Worm (Caenorhabditis elegans) whole organism, L1 larva: Measurements from ENCODE around the gene emc-5.

Experiments used
- F16B12.6 ChIP-seq: fragments of 150-350 bp; optimal IDR thresholded peaks from 2 replicates; lab custom pipeline; 2014; ENCODE audit warnings: missing biosample characterization, missing genetic modification characterization
- alr-1 ChIP-seq: fragments of 200-800 bp; sonication (Bioruptor generic); optimal IDR thresholded peaks from 2 replicates; lab custom pipeline; 2018; ENCODE audit warnings: borderline replicate concordance, mild to moderate bottlenecking, missing genetic modification characterization, missing compliant biosample characterization
- blmp-1 ChIP-seq: fragments of 150-350 bp; optimal IDR thresholded peaks from 2 replicates; lab custom pipeline; 2014; ENCODE audit warnings: missing biosample characterization, missing genetic modification characterization
- ceh-8 ChIP-seq: fragments of 200-800 bp; sonication (Bioruptor generic); optimal IDR thresholded peaks from 2 replicates; lab custom pipeline; 2018; ENCODE audit warnings: mild to moderate bottlenecking, missing genetic modification characterization, moderate library complexity, missing compliant biosample characterization
- ceh-82 ChIP-seq, 3 experiments: fragments of 150-350 bp in 1 of 3; sonication (generic microtip) in 2 of 3; optimal IDR thresholded peaks; 2 replicates each; lab custom pipeline; 2014 to 2017; ENCODE audit warnings: missing biosample characterization in 3 of 3, missing genetic modification characterization in 3 of 3
- ceh-88 ChIP-seq: fragments of 200-800 bp; sonication (Bioruptor generic); IDR thresholded peaks from 2 replicates; pipeline ENCODE4 v1.3.6; 2022; ENCODE audit warnings: missing genetic modification characterization, missing compliant biosample characterization
- ceh-90 ChIP-seq: sonication (generic microtip); optimal IDR thresholded peaks from 2 replicates; lab custom pipeline; 2016; ENCODE audit warnings: missing genetic modification characterization, missing compliant biosample characterization
- dpl-1 ChIP-seq, 3 experiments: fragments of 150-350 bp in 2 of 3; sonication (generic microtip) in 1 of 3; optimal IDR thresholded peaks; 2 replicates each; lab custom pipeline; 2014 to 2017; ENCODE audit warnings: missing biosample characterization in 3 of 3, missing genetic modification characterization in 3 of 3, missing genetic modification reagents in 3 of 3
- dsc-1 ChIP-seq: sonication (generic microtip); optimal IDR thresholded peaks from 2 replicates; lab custom pipeline; 2016; ENCODE audit warnings: mild to moderate bottlenecking, missing genetic modification characterization, missing compliant biosample characterization
- efl-3 ChIP-seq: fragments of 200-800 bp; sonication (Bioruptor generic); optimal IDR thresholded peaks from 2 replicates; lab custom pipeline; 2018; ENCODE audit warnings: mild to moderate bottlenecking, missing genetic modification characterization, missing compliant biosample characterization
- egl-27 ChIP-seq, 2 experiments: fragments of 150-350 bp in 1 of 2; sonication (generic microtip); optimal IDR thresholded peaks; 3 replicates each; lab custom pipeline; 2017 to 2018; ENCODE audit warnings: missing biosample characterization in 2 of 2, missing genetic modification characterization in 2 of 2, missing genetic modification reagents in 2 of 2
- elt-2 ChIP-seq: sonication (generic microtip); optimal IDR thresholded peaks from 2 replicates; lab custom pipeline; 2016; ENCODE audit warnings: missing genetic modification characterization, mild to moderate bottlenecking, inconsistent platforms, missing compliant biosample characterization, missing genetic modification reagents
- elt-3 ChIP-seq, 6 experiments: fragments of 150-350 bp in 1 of 6; sonication (generic microtip); optimal IDR thresholded peaks; 2 replicates each; lab custom pipeline; 2017 to 2018; ENCODE audit warnings: missing biosample characterization in 6 of 6, missing genetic modification characterization in 6 of 6, inconsistent platforms in 1 of 6
- ets-5 ChIP-seq: fragments of 200-800 bp; sonication (Bioruptor generic); IDR thresholded peaks from 2 replicates; pipeline ENCODE4 v1.3.6; 2022; ENCODE audit warnings: missing genetic modification characterization, missing compliant biosample characterization
- fkh-4 ChIP-seq: sonication (generic microtip); optimal IDR thresholded peaks from 2 replicates; lab custom pipeline; 2016; ENCODE audit warnings: missing compliant biosample characterization, missing genetic modification characterization, borderline replicate concordance
- fkh-8 ChIP-seq: sonication (generic microtip); optimal IDR thresholded peaks from 2 replicates; lab custom pipeline; 2016; ENCODE audit warnings: mild to moderate bottlenecking, missing genetic modification characterization, missing compliant biosample characterization
- fos-1 ChIP-seq: fragments of 150-350 bp; optimal IDR thresholded peaks from 2 replicates; lab custom pipeline; 2014; ENCODE audit warnings: missing biosample characterization, missing genetic modification characterization
- grh-1 ChIP-seq: fragments of 200-800 bp; sonication (Bioruptor generic); IDR thresholded peaks from 2 replicates; pipeline ENCODE4 v1.3.6; 2022; ENCODE audit warnings: missing genetic modification reagents, missing genetic modification characterization, missing compliant biosample characterization
- hlh-4 ChIP-seq: sonication (generic microtip); optimal IDR thresholded peaks from 2 replicates; lab custom pipeline; 2016; ENCODE audit warnings: mild to moderate bottlenecking, missing genetic modification characterization, missing compliant biosample characterization
- hpl-2 ChIP-seq: fragments of 150-350 bp; optimal IDR thresholded peaks from 2 replicates; lab custom pipeline; 2014; ENCODE audit warnings: missing biosample characterization, missing genetic modification reagents, missing genetic modification characterization
- irx-1 ChIP-seq: sonication (generic microtip); optimal IDR thresholded peaks from 2 replicates; lab custom pipeline; 2016; ENCODE audit warnings: missing genetic modification characterization, missing compliant biosample characterization
- lin-15B ChIP-seq: fragments of 150-350 bp; sonication (generic microtip); optimal IDR thresholded peaks from 3 replicates; lab custom pipeline; 2014; ENCODE audit warnings: missing biosample characterization, missing genetic modification characterization
- lin-39 ChIP-seq: fragments of 150-350 bp; optimal IDR thresholded peaks from 2 replicates; lab custom pipeline; 2014; ENCODE audit warnings: missing biosample characterization, missing genetic modification reagents, missing genetic modification characterization
- lir-3 ChIP-seq: sonication (generic microtip); optimal IDR thresholded peaks from 2 replicates; lab custom pipeline; 2016; ENCODE audit warnings: mild to moderate bottlenecking, missing genetic modification characterization, moderate library complexity, missing compliant biosample characterization; ENCODE audit not compliant: poor library complexity
- lsy-2 ChIP-seq, 2 experiments: fragments of 150-350 bp; optimal IDR thresholded peaks; 2 replicates each; lab custom pipeline; 2014; ENCODE audit warnings: missing biosample characterization in 2 of 2, missing genetic modification characterization in 2 of 2
- mdl-1 ChIP-seq, 2 experiments: fragments of 150-350 bp; optimal IDR thresholded peaks; 2 replicates each; lab custom pipeline; 2014 to 2017; ENCODE audit warnings: missing biosample characterization in 2 of 2, missing genetic modification characterization in 2 of 2, inconsistent platforms in 1 of 2
- mef-2 ChIP-seq: fragments of 150-350 bp; optimal IDR thresholded peaks from 2 replicates; lab custom pipeline; 2014; ENCODE audit warnings: missing biosample characterization, missing genetic modification characterization
- mep-1 ChIP-seq: fragments of 150-350 bp; optimal IDR thresholded peaks from 2 replicates; lab custom pipeline; 2014; ENCODE audit warnings: missing biosample characterization, missing genetic modification characterization
- nhr-19 ChIP-seq: fragments of 200-800 bp; sonication (Bioruptor generic); conservative IDR thresholded peaks from 2 replicates; pipeline ENCODE4 v1.3.6; 2022; ENCODE audit warnings: missing genetic modification characterization, missing compliant biosample characterization
- nhr-28 ChIP-seq: fragments of 150-350 bp; optimal IDR thresholded peaks from 2 replicates; lab custom pipeline; 2014; ENCODE audit warnings: missing biosample characterization, missing genetic modification characterization
- nhr-47 ChIP-seq: sonication (generic microtip); optimal IDR thresholded peaks from 2 replicates; lab custom pipeline; 2016; ENCODE audit warnings: mild to moderate bottlenecking, missing genetic modification characterization, moderate library complexity, missing compliant biosample characterization
- nhr-84 ChIP-seq: sonication (generic microtip); optimal IDR thresholded peaks from 2 replicates; lab custom pipeline; 2017; ENCODE audit warnings: missing biosample characterization, missing genetic modification characterization
- nhr-85 ChIP-seq: sonication (generic microtip); peaks from one replicate; lab custom pipeline; 2016; ENCODE audit warnings: missing genetic modification characterization, inconsistent platforms, missing compliant biosample characterization
- pax-3 ChIP-seq: fragments of 200-800 bp; sonication (Bioruptor generic); optimal IDR thresholded peaks from 2 replicates; lab custom pipeline; 2018; ENCODE audit warnings: mild to moderate bottlenecking, missing genetic modification characterization, moderate library complexity, missing compliant biosample characterization
- snu-23 ChIP-seq: sonication (generic microtip); optimal IDR thresholded peaks from 2 replicates; lab custom pipeline; 2016; ENCODE audit warnings: missing genetic modification characterization, missing compliant biosample characterization
- sup-37 ChIP-seq: fragments of 200-800 bp; sonication (Bioruptor generic); optimal IDR thresholded peaks from 2 replicates; lab custom pipeline; 2018; ENCODE audit warnings: mild to moderate bottlenecking, missing genetic modification characterization, missing compliant biosample characterization
- tbx-2 ChIP-seq: sonication (generic microtip); optimal IDR thresholded peaks from 2 replicates; lab custom pipeline; 2016; ENCODE audit warnings: missing genetic modification characterization, missing compliant biosample characterization
- tlp-1 ChIP-seq: fragments of 150-350 bp; optimal IDR thresholded peaks from 2 replicates; lab custom pipeline; 2014; ENCODE audit warnings: missing biosample characterization, missing genetic modification characterization
- unc-130 ChIP-seq: fragments of 150-350 bp; optimal IDR thresholded peaks from 2 replicates; lab custom pipeline; 2017; ENCODE audit warnings: missing biosample characterization, missing genetic modification characterization, inconsistent platforms
- unc-30 ChIP-seq: sonication (generic microtip); optimal IDR thresholded peaks from 2 replicates; lab custom pipeline; 2017; ENCODE audit warnings: missing biosample characterization, missing genetic modification characterization
- unc-62 ChIP-seq: fragments of 150-350 bp; optimal IDR thresholded peaks from 2 replicates; lab custom pipeline; 2014; ENCODE audit warnings: missing biosample characterization, missing genetic modification reagents, missing genetic modification characterization
- xbp-1 ChIP-seq: sonication (generic microtip); optimal IDR thresholded peaks from 2 replicates; lab custom pipeline; 2016; ENCODE audit warnings: missing genetic modification characterization, missing compliant biosample characterization
- zag-1 ChIP-seq: fragments of 150-350 bp; optimal IDR thresholded peaks from 2 replicates; lab custom pipeline; 2014; ENCODE audit warnings: missing biosample characterization, missing genetic modification characterization
- zip-4 ChIP-seq: fragments of 200-800 bp; sonication (Bioruptor generic); optimal IDR thresholded peaks from 2 replicates; lab custom pipeline; 2018; ENCODE audit warnings: mild to moderate bottlenecking, missing genetic modification characterization, moderate library complexity, missing compliant biosample characterization
- ztf-11 ChIP-seq, 2 experiments: sonication (generic microtip); optimal IDR thresholded peaks; 2 replicates each; lab custom pipeline; 2016 to 2017; ENCODE audit warnings: missing genetic modification characterization in 2 of 2, missing biosample characterization in 1 of 2, missing compliant biosample characterization in 1 of 2
- ztf-4 ChIP-seq: fragments of 150-350 bp; optimal IDR thresholded peaks from 2 replicates; lab custom pipeline; 2014; ENCODE audit warnings: missing biosample characterization, missing genetic modification characterization

The emc-5 gene

DNA sequence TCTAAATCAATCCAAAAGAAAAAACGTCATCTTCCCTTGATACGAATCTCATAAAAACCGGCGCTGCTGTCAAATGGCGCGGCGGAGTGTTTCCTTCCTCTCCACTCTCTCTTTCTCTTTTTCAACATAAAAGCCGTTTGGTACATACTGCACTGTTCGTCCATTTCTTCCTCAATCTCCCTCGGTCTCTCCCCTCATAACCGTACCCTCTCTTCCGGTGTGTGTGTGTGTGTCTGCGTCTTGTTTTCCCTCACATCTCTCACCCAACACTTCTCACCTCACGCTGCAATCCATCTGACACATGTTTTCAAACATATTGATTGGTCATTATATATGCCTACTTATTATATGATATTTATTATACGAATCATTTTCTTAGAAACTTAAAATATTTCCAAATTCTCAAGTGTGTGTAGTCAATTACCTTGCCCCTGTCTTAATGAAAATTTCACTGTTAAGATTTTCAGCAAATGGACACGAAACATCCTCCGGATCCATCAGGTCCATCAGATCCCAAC, 32.1 kb upstream of the emc-5 start, which contains the start of the genes aars-1 and rga-1 (continued):
- TF ChIP-seq ceh-90 (tag; lab: Kevin White, UChicago) (no peak), egl-27 (tag; optimal IDR thresholded peaks at IDR 0.05; lab: Kevin White, UChicago) (no peak), lir-3 (peak; percentile 32), irx-1 (tag; lab: Kevin White, UChicago) (no peak), zip-4 (GFP tag; lab: Kevin White, UChicago) (no peak), nhr-28 (no peak), xbp-1 (peak; percentile 24), blmp-1 (peak; percentile 88), dpl-1 (GFP tag; optimal IDR thresholded peaks at IDR 0.05; lab: Kevin White, UChicago) (peak in 2 of 3 experiments; percentile 26 to 44), elt-2 (tag; lab: Kevin White, UChicago) (peak; percentile 8), nhr-47 (tag; lab: Kevin White, UChicago) (peak; percentile 16), elt-3 (tag; optimal IDR thresholded peaks at IDR 0.05; lab: Kevin White, UChicago) (peak in 3 of 6 experiments; percentile 5 to 57 (median 55))

DNA sequence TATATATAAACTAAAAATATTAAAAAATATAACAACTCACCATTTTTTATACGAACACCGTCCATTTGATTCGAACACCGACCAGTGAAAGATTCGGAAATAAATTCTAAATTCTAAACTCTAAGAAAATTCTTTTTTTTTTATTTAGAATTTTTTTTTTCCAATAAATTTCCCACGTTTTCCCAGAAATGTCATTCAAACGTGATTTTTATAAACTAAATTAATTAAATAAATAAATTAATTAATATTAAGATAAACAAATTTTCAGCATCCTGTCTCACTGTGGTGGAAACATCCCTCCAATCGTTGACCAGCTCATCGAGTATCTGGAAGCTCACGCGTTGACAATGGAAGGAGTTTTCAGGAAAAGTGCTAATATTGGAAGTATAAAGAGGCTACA, 29.0 kb upstream of the emc-5 start, which contains the start of gene klp-17:
klp-17 (minus strand) TSS at position 101 of the 400 bp plus-strand sequence.
- TF ChIP-seq ztf-4, result no peak

DNA sequence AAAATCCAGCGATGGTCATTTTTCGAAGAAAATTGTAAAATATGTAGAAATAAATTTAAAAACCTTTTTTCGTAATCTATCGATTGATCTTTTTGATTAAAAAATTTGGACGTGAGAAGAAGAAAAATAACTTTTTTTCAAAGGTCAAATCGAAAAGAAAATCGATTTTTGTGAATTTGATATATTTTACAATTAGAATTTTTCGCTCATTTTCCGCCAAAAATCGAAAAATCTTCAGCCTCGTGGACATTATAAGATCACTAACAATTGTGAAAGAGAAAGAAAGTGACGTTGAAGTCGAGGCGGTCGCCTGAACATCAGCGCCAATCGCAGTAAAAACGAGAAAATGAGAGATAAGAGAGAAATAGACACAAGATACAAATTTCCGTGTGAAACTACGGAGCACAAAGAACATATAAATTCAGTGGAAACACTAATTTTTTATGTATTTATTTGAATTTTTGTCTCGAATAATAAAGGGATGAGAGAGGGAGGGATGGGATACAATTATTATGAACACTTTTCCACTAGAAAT, 26.9 kb upstream of the emc-5 start, which contains the start of gene cisd-1:
cisd-1 (minus strand) TSS at position 51 of the 535 bp plus-strand sequence.
- no peak for TF ChIP-seq hpl-2 (GFP tag; lab: Kevin White, UChicago)
- TF ChIP-seq hlh-4, result no peak
- TF ChIP-seq nhr-28, result no peak
- TF ChIP-seq unc-30, result no peak
- TF ChIP-seq zag-1 (tag; lab: Kevin White, UChicago), result no peak
- peak; percentile 30; the same call in 1 of the 2 replicates for TF ChIP-seq nhr-19 (GFP tag; lab: Robert Waterston, UW)
- TF ChIP-seq fkh-8, result no peak
- no peak for TF ChIP-seq lin-15B (tag; lab: Kevin White, UChicago)
- TF ChIP-seq mep-1, result peak; percentile 10
- TF ChIP-seq dpl-1 (GFP tag; optimal IDR thresholded peaks at IDR 0.05; lab: Kevin White, UChicago), result no peak
- peak in 1 of 2 experiments; percentile 11 for TF ChIP-seq mdl-1 (tag; optimal IDR thresholded peaks at IDR 0.05; lab: Kevin White, UChicago)
- no peak for TF ChIP-seq ets-5 (GFP tag; lab: Robert Waterston, UW)
- no peak for TF ChIP-seq tlp-1 (tag; lab: Kevin White, UChicago)
- no peak for TF ChIP-seq pax-3 (tag; lab: Kevin White, UChicago)
- TF ChIP-seq mef-2 (tag; lab: Kevin White, UChicago), result no peak
- TF ChIP-seq ztf-11 (tag; optimal IDR thresholded peaks at IDR 0.05; lab: Kevin White, UChicago), result no peak
- TF ChIP-seq F16B12.6 (tag; lab: Kevin White, UChicago), result no peak
- no peak for TF ChIP-seq xbp-1
- peak; percentile 33 for TF ChIP-seq elt-2 (tag; lab: Kevin White, UChicago)
- TF ChIP-seq irx-1 (tag; lab: Kevin White, UChicago), result no peak
- TF ChIP-seq efl-3 (GFP tag; lab: Kevin White, UChicago), result no peak
- TF ChIP-seq ceh-90 (tag; lab: Kevin White, UChicago), result no peak
- no peak for TF ChIP-seq sup-37 (GFP tag; lab: Kevin White, UChicago)
- TF ChIP-seq zip-4 (GFP tag; lab: Kevin White, UChicago), result no peak
- TF ChIP-seq lir-3, result no peak
- TF ChIP-seq fkh-4, result no peak
- TF ChIP-seq fos-1 (tag; lab: Kevin White, UChicago), result no peak
- no peak for TF ChIP-seq lin-39 (tag; lab: Kevin White, UChicago)
- TF ChIP-seq grh-1 (GFP tag; lab: Robert Waterston, UW), result no peak
- no peak for TF ChIP-seq nhr-84 (tag; lab: Kevin White, UChicago)
- TF ChIP-seq elt-3 (tag; optimal IDR thresholded peaks at IDR 0.05; lab: Kevin White, UChicago), result peak in 1 of 6 experiments; percentile 1
- TF ChIP-seq nhr-47 (tag; lab: Kevin White, UChicago), result no peak
- peak; percentile 28 for TF ChIP-seq snu-23 (GFP tag; lab: Kevin White, UChicago)
- no peak for TF ChIP-seq lsy-2 (tag; optimal IDR thresholded peaks at IDR 0.05; lab: Kevin White, UChicago)
- no peak for TF ChIP-seq unc-62 (GFP tag; lab: Kevin White, UChicago)
- peak; percentile 0 for TF ChIP-seq tbx-2 (tag; lab: Kevin White, UChicago)
- no peak for TF ChIP-seq ceh-82 (tag; optimal IDR thresholded peaks at IDR 0.05; lab: Kevin White, UChicago)
- peak; percentile 16 for TF ChIP-seq nhr-85 (tag; lab: Kevin White, UChicago)
- TF ChIP-seq dsc-1 (tag; lab: Kevin White, UChicago), result no peak
- no peak for TF ChIP-seq ceh-8 (GFP tag; lab: Kevin White, UChicago)
- no peak for TF ChIP-seq ceh-88 (GFP tag; lab: Robert Waterston, UW)
- no peak for TF ChIP-seq alr-1 (tag; lab: Kevin White, UChicago)
- TF ChIP-seq unc-130, result no peak
